Fruit fly (Drosophila melanogaster): Measurements from ENCODE around the gene CG4553.

The CG4553 gene

dm6 chr3R:25515450-25516288 is 39.0 kb upstream of the CG4553 start, which contains the start of gene msi (continued):
- TF ChIP-seq hkb (optimal IDR thresholded peaks at IDR 0.05) (no peak), hkb (GFP tag; IDR thresholded peaks at IDR 0.05) (peak; percentile 99), CG16779 (GFP tag; IDR thresholded peaks at IDR 0.05) (peak; percentile 72), CG1024 (GFP tag; IDR thresholded peaks at IDR 0.05) (peak; percentile 95), CG12659 (GFP tag; optimal IDR thresholded peaks at IDR 0.05) (peak; percentile 99), CG9437 (GFP tag; optimal IDR thresholded peaks at IDR 0.05) (peak; percentile 97), H2.0 (GFP tag; IDR thresholded peaks at IDR 0.05) (peak; percentile 98), CG12071 (GFP tag; optimal IDR thresholded peaks at IDR 0.05) (peak; percentile 92), CG13424 (tag; optimal IDR thresholded peaks at IDR 0.05) (peak; percentile 100), D (optimal IDR thresholded peaks at IDR 0.05) (no peak), D (GFP tag; optimal IDR thresholded peaks at IDR 0.05) (peak; percentile 99), lilli (GFP tag; optimal IDR thresholded peaks at IDR 0.05) (peak; percentile 92), CG32772 (GFP tag; IDR thresholded peaks at IDR 0.05) (peak; percentile 99), CG7556 (GFP tag; optimal IDR thresholded peaks at IDR 0.05) (peak; percentile 100), gro (GFP tag; optimal IDR thresholded peaks at IDR 0.05) (peak; percentile 31), MESR4 (GFP tag; optimal IDR thresholded peaks at IDR 0.05) (peak; percentile 26), pita (GFP tag; optimal IDR thresholded peaks at IDR 0.05) (no peak), CG3065 (GFP tag; optimal IDR thresholded peaks at IDR 0.05) (peak; percentile 95), CG7963 (GFP tag; IDR thresholded peaks at IDR 0.05; ENCODE audit: partially characterized antibody) (no peak), sisA (GFP tag; IDR thresholded peaks at IDR 0.05) (peak; percentile 99), CG30403 (GFP tag; optimal IDR thresholded peaks at IDR 0.05) (peak; percentile 96), cad (GFP tag; optimal IDR thresholded peaks at IDR 0.05) (no peak), Doc2 (GFP tag; IDR thresholded peaks at IDR 0.05) (peak; percentile 94), CG2889 (GFP tag; IDR thresholded peaks at IDR 0.05) (peak; percentile 98), Doc3 (GFP tag; IDR thresholded peaks at IDR 0.05; ENCODE audit: partially characterized antibody) (no peak), Ptx1 (GFP tag; IDR thresholded peaks at IDR 0.05) (peak; percentile 100), inv (GFP tag; IDR thresholded peaks at IDR 0.05; ENCODE audit: partially characterized antibody) (peak; percentile 48; the same call in 1 of the 2 replicates), Atf-2 (GFP tag; optimal IDR thresholded peaks at IDR 0.05) (peak; percentile 68), E2f2 (GFP tag; IDR thresholded peaks at IDR 0.05) (peak; percentile 91), Hsf (GFP tag; optimal IDR thresholded peaks at IDR 0.05) (peak; percentile 84), CG33213 (GFP tag; optimal IDR thresholded peaks at IDR 0.05) (peak; percentile 16), CG10147 (GFP tag; optimal IDR thresholded peaks at IDR 0.05) (peak; percentile 99), wdn (GFP tag; IDR thresholded peaks at IDR 0.05) (peak; percentile 96), D19B (GFP tag; optimal IDR thresholded peaks at IDR 0.05) (peak; percentile 100), sens-2 (GFP tag; IDR thresholded peaks at IDR 0.05) (peak; percentile 95), p53 (GFP tag; optimal IDR thresholded peaks at IDR 0.05) (peak; percentile 37), Hey (tag; optimal IDR thresholded peaks at IDR 0.05) (no peak), CG4404 (GFP tag; IDR thresholded peaks at IDR 0.05) (peak; percentile 97), CG18476 (GFP tag; optimal IDR thresholded peaks at IDR 0.05) (peak; percentile 94), bowl (GFP tag; IDR thresholded peaks at IDR 0.05) (peak; percentile 96), Xbp1 (GFP tag; optimal IDR thresholded peaks at IDR 0.05) (peak; percentile 98), CG5953 (GFP tag; IDR thresholded peaks at IDR 0.05) (peak; percentile 96), fd96Cb (tag; optimal IDR thresholded peaks at IDR 0.05) (peak; percentile 100), chif (GFP tag; optimal IDR thresholded peaks at IDR 0.05) (peak; percentile 15 to 84), Optix (GFP tag; IDR thresholded peaks at IDR 0.05) (peak; percentile 88), Bteb2 (GFP tag; optimal IDR thresholded peaks at IDR 0.05) (peak; percentile 78), slou (GFP tag; optimal IDR thresholded peaks at IDR 0.05) (peak; percentile 89), Rfx (GFP tag; IDR thresholded peaks at IDR 0.05) (peak; percentile 99), bsh (GFP tag; optimal IDR thresholded peaks at IDR 0.05) (peak; percentile 94 to 100), prd (optimal IDR thresholded peaks at IDR 0.05) (no peak), prd (GFP tag; IDR thresholded peaks at IDR 0.05) (peak; percentile 99)

All from whole organism, embryonic.